Fruit fly (Drosophila melanogaster) whole organism, pupa: Measurements from ENCODE around the gene Pus10.

ENCODE experiments used
- CG12605 ChIP-seq: fragments of 200-800 bp; sonication (Bioruptor generic); IDR thresholded peaks from 2 replicates; pipeline ENCODE4 v1.3.6; 2022; ENCODE audit warnings: missing biosample characterization, missing genetic modification characterization
- CG4496 ChIP-seq: fragments of 200-800 bp; sonication (Bioruptor generic); IDR thresholded peaks from 3 replicates; pipeline ENCODE4 v1.3.6; 2022; ENCODE audit warnings: missing biosample characterization, missing genetic modification characterization
- CG8159 ChIP-seq: fragments of 200-800 bp; sonication (Bioruptor generic); optimal IDR thresholded peaks from 3 replicates; lab custom pipeline; 2018; ENCODE audit warnings: missing biosample characterization, mild to moderate bottlenecking, missing genetic modification characterization, moderate library complexity
- Ets98B ChIP-seq: fragments of 200-800 bp; sonication (Bioruptor generic); IDR thresholded peaks from 2 replicates; pipeline ENCODE4 v1.3.6; 2022; ENCODE audit warnings: missing biosample characterization, missing genetic modification characterization
- gl ChIP-seq: fragments of 200-800 bp; sonication (Bioruptor generic); optimal IDR thresholded peaks from 2 replicates; lab custom pipeline; 2018; ENCODE audit warnings: missing biosample characterization, mild to moderate bottlenecking, missing genetic modification characterization
- rn ChIP-seq: fragments of 200-800 bp; sonication (Bioruptor generic); IDR thresholded peaks from 2 replicates; pipeline ENCODE4 v1.3.6; 2022; ENCODE audit warnings: missing biosample characterization, missing genetic modification characterization

dm6 chr2L:179119-179518, 24.0 kb upstream of the Pus10 start:
- TF ChIP-seq gl (tag; lab: Kevin White, UChicago) (no peak), CG4496 (GFP tag; lab: Robert Waterston, UW) (no peak), CG8159 (tag; lab: Kevin White, UChicago) (no peak), CG12605 (GFP tag; lab: Robert Waterston, UW) (no peak), Ets98B (GFP tag; lab: Robert Waterston, UW) (no peak), rn (GFP tag; lab: Robert Waterston, UW) (no peak)
